Worm (Caenorhabditis elegans): ENCODE measurements around the gene irld-51.

DNA sequence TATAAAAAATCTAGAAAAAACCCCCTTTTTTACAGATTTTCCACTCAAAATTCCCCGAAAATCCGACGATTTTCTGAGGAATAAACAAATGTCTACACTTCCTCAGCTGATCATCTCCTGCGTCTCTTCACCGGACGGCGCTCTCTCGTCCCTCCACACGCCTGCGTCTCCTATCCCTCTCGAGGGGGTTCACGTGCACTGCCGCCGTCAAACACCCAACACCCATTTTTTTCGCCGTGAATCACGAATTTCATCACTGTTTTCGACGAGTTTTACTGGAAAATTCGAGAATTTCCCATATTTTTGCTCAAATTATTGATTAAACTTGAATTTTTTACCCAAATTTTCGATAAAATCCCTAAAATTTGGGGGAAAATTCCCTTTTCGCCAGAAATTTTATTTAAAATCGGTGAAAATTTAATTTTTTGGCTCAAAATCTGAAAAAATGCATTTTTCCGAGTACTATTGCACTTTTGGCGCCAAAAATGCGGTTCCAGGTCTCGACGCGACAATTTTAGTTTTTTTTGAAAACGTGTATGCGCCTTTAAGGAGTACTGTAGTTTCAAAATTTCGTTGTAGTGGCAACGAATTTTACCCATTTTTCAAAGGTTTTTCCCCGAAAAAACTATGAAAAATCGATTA is 31.6 kb downstream of the irld-51 start:
- peak; percentile 15 for TF ChIP-seq sma-3 (GFP tag; optimal IDR thresholded peaks at IDR 0.05)
- no peak for TF ChIP-seq nhr-23 (tag; optimal IDR thresholded peaks at IDR 0.05)
- TF ChIP-seq nhr-12 (tag; optimal IDR thresholded peaks at IDR 0.05) = no peak
- no peak for TF ChIP-seq nhr-77 (tag; optimal IDR thresholded peaks at IDR 0.05)
- peak; percentile 26 to 62 for TF ChIP-seq lsy-2 (tag; optimal IDR thresholded peaks at IDR 0.05)
- TF ChIP-seq snpc-4 (tag; optimal IDR thresholded peaks at IDR 0.05) = no peak
- no peak for TF ChIP-seq lin-39 (tag; optimal IDR thresholded peaks at IDR 0.05)
- TF ChIP-seq skn-1 (tag; optimal IDR thresholded peaks at IDR 0.05) = no peak
- peak; percentile 1 for TF ChIP-seq lin-13 (GFP tag; optimal IDR thresholded peaks at IDR 0.05)
- TF ChIP-seq F13H6.1 (tag; optimal IDR thresholded peaks at IDR 0.05) = peak; percentile 7
- no peak for TF ChIP-seq nhr-21 (tag; optimal IDR thresholded peaks at IDR 0.05)
- no peak for TF ChIP-seq ama-1 (optimal IDR thresholded peaks at IDR 0.05)
- peak; percentile 64 for TF ChIP-seq unc-55 (GFP tag; optimal IDR thresholded peaks at IDR 0.05)
- no peak for TF ChIP-seq unc-39 (tag; optimal IDR thresholded peaks at IDR 0.05)

Measured in whole organism, L2 larva.